Worm (Caenorhabditis elegans): ENCODE results near the gene rcan-1.
A peak's percentile ranks its signal among the peaks of the same experiment; 100 is the strongest.

rcan-1 gene

DNA sequence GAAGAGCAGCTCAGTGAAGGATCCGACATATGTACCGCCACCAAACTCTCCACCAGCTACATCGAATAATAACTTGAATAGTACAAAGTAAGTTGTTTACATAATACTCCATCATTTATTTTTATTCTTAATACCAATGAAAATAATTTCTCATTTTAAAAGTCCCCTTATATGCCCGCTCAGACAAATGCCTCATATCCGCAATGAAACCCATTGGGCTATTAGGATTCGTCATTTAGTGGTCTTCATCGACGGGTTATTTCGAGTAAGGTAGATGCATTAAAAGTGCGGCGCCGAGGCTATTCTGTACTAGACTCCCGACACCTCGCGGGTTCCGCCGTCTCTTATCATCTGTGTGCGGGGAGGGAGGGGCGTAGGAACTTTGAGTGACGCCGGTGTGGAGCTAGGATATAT lies 30.2 kb downstream of the rcan-1 start (continued):
- TF ChIP-seq Y116A8C.19 (tag; optimal IDR thresholded peaks at IDR 0.05; ENCODE audit: borderline replicate concordance) (no peak), nhr-71 (tag; optimal IDR thresholded peaks at IDR 0.05) (peak; percentile 75), ets-5 (GFP tag; IDR thresholded peaks at IDR 0.05) (no peak), sup-37 (GFP tag; optimal IDR thresholded peaks at IDR 0.05) (no peak), ceh-88 (GFP tag; IDR thresholded peaks at IDR 0.05) (no peak), ztf-11 (tag; optimal IDR thresholded peaks at IDR 0.05) (peak in 1 of 2 experiments; percentile 1), sox-4 (tag; optimal IDR thresholded peaks at IDR 0.05) (no peak), skn-1 (tag; optimal IDR thresholded peaks at IDR 0.05) (no peak), ztf-4 (tag; optimal IDR thresholded peaks at IDR 0.05) (no peak), blmp-1 (tag; optimal IDR thresholded peaks at IDR 0.05) (no peak), ceh-90 (tag; optimal IDR thresholded peaks at IDR 0.05) (no peak), nhr-237 (tag; optimal IDR thresholded peaks at IDR 0.05) (no peak), C16A3.4 (tag; optimal IDR thresholded peaks at IDR 0.05) (no peak), vab-15 (tag; optimal IDR thresholded peaks at IDR 0.05) (no peak), nhr-12 (tag; optimal IDR thresholded peaks at IDR 0.05) (no peak), lin-35 (GFP tag; optimal IDR thresholded peaks at IDR 0.05) (peak in 1 of 2 experiments; percentile 29), pqm-1 (tag; optimal IDR thresholded peaks at IDR 0.05) (no peak), fkh-4 (tag; optimal IDR thresholded peaks at IDR 0.05; ENCODE audit: borderline replicate concordance) (no peak), snpc-4 (tag; optimal IDR thresholded peaks at IDR 0.05) (peak; percentile 98), elt-2 (tag; optimal IDR thresholded peaks at IDR 0.05) (peak; percentile 71), lin-15B (tag; optimal IDR thresholded peaks at IDR 0.05) (no peak), fkh-10 (GFP tag; optimal IDR thresholded peaks at IDR 0.05) (no peak), nhr-20 (tag; optimal IDR thresholded peaks at IDR 0.05) (peak; percentile 62), lir-3 (tag; optimal IDR thresholded peaks at IDR 0.05; ENCODE audit: poor library complexity) (peak; percentile 20), unc-130 (tag; optimal IDR thresholded peaks at IDR 0.05) (no peak), unc-86 (tag; optimal IDR thresholded peaks at IDR 0.05) (no peak), hlh-4 (tag; optimal IDR thresholded peaks at IDR 0.05) (no peak), jun-1 (tag; optimal IDR thresholded peaks at IDR 0.05) (no peak), nhr-77 (tag; optimal IDR thresholded peaks at IDR 0.05) (peak; percentile 27), ceh-82 (tag; optimal IDR thresholded peaks at IDR 0.05) (no peak), mab-9 (GFP tag; IDR thresholded peaks at IDR 0.05) (no peak), nhr-47 (tag; optimal IDR thresholded peaks at IDR 0.05) (peak; percentile 77), lin-14 (GFP tag; optimal IDR thresholded peaks at IDR 0.05) (peak; percentile 44), mep-1 (tag; optimal IDR thresholded peaks at IDR 0.05) (no peak), unc-62 (GFP tag; optimal IDR thresholded peaks at IDR 0.05) (no peak), dsc-1 (tag; optimal IDR thresholded peaks at IDR 0.05) (no peak), swsn-7 (tag; optimal IDR thresholded peaks at IDR 0.05) (peak; percentile 44), fkh-8 (tag; optimal IDR thresholded peaks at IDR 0.05) (no peak), xbp-1 (tag; optimal IDR thresholded peaks at IDR 0.05) (peak; percentile 26), rnt-1 (tag; optimal IDR thresholded peaks at IDR 0.05) (peak; percentile 71), efl-3 (GFP tag; optimal IDR thresholded peaks at IDR 0.05) (no peak), pax-3 (tag; optimal IDR thresholded peaks at IDR 0.05) (no peak), snu-23 (GFP tag; optimal IDR thresholded peaks at IDR 0.05) (peak; percentile 54)

DNA sequence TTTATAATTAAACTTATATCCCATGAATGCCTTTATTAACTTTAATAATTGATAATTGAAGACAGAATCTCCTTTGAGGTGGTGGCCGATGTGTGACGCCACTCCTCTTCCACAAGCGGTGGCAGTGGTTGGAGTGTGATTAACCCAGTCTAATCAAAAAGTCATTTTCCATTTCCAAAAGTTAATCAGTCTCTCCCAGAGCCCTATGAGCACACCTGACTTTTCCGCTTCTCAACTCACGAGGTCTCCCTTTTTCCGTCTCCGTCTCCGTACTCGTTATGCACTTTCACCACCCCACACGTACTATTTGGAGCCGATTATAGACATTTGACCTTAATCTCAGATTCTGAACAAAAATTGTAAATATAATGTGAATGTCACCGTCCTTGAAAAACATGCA lies 41.2 kb downstream of the rcan-1 start:
- no peak for TF ChIP-seq nhr-28 (tag; optimal IDR thresholded peaks at IDR 0.05)
- no peak for TF ChIP-seq efl-1 (optimal IDR thresholded peaks at IDR 0.05)
- TF ChIP-seq efl-1 (GFP tag; optimal IDR thresholded peaks at IDR 0.05 in 1 of 2), result peak in 1 of 2 experiments; percentile 49
- no peak for TF ChIP-seq nhr-47 (tag; optimal IDR thresholded peaks at IDR 0.05)
- no peak for TF ChIP-seq C04F5.9 (tag; optimal IDR thresholded peaks at IDR 0.05)
- TF ChIP-seq rnt-1 (tag; optimal IDR thresholded peaks at IDR 0.05), result no peak
- no peak for TF ChIP-seq ztf-11 (tag; optimal IDR thresholded peaks at IDR 0.05)
- no peak for TF ChIP-seq xbp-1 (tag; optimal IDR thresholded peaks at IDR 0.05)
- no peak for TF ChIP-seq sup-37 (GFP tag; optimal IDR thresholded peaks at IDR 0.05)
- TF ChIP-seq mdl-1 (tag; optimal IDR thresholded peaks at IDR 0.05), result no peak
- no peak for TF ChIP-seq sptf-1 (tag; optimal IDR thresholded peaks at IDR 0.05)
- TF ChIP-seq sox-4 (tag; optimal IDR thresholded peaks at IDR 0.05), result no peak
- TF ChIP-seq skn-1 (tag; optimal IDR thresholded peaks at IDR 0.05), result no peak
- no peak for TF ChIP-seq nhr-11 (tag; optimal IDR thresholded peaks at IDR 0.05)
- TF ChIP-seq mef-2 (tag; optimal IDR thresholded peaks at IDR 0.05), result no peak
- peak; percentile 21 for TF ChIP-seq nhr-71 (tag; optimal IDR thresholded peaks at IDR 0.05)
- peak; percentile 46 for TF ChIP-seq nhr-85 (tag)
- no peak for TF ChIP-seq mab-9 (GFP tag; IDR thresholded peaks at IDR 0.05)
- no peak for TF ChIP-seq unc-30 (tag; optimal IDR thresholded peaks at IDR 0.05)
- TF ChIP-seq ztf-4 (tag; optimal IDR thresholded peaks at IDR 0.05), result no peak
- TF ChIP-seq zip-4 (GFP tag; optimal IDR thresholded peaks at IDR 0.05), result no peak
- no peak for TF ChIP-seq ets-5 (GFP tag; IDR thresholded peaks at IDR 0.05)
- no peak for TF ChIP-seq F16B12.6 (tag; optimal IDR thresholded peaks at IDR 0.05)

Data from whole organism, L1 larva.